Fruit fly (Drosophila melanogaster): ENCODE measurements around the gene Elys.
A peak's percentile ranks its signal among the peaks of the same experiment; 100 is the strongest.

Elys gene

DNA sequence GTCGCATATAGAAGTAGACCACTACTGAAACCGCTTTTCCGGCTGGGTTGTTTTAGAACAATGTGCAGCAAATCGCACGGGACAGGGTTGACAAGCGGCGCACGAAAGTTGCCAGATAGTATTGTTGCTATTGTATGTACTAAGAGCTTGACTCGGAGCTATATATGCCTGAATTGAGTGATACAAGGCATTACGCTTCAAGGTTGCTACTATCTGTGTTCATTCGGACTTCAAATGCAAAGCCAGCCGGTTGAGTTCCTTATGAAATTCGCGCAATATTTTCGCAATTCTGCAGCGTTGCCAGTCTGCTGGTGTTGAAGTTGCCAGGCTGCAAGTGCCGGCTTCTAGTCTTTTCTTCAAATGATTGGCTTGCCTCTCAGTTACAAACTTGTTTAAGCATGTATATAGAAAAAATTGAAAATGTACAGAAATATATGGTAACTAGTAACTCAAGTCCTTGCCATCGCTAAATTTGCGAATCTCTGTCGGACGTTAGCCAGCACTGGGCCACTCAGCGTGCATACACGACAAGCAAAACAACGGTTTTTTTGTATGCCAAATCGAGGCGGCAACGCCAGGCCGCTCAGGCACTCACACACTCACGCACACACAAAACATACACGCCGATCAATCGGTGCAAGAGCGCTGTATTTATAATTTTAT is at the start of gene Elys, which contains the start of gene Ranbp21 (continued):
- peak; percentile 45 for TF ChIP-seq az2 (GFP tag; optimal IDR thresholded peaks at IDR 0.05)
- TF ChIP-seq CG8924 (tag; optimal IDR thresholded peaks at IDR 0.05), result peak; percentile 21
- TF ChIP-seq CG12391 (tag; optimal IDR thresholded peaks at IDR 0.05), result peak; percentile 50
- no peak; the same call in 2 of the 3 replicates for TF ChIP-seq CG34224 (GFP tag; IDR thresholded peaks at IDR 0.05; ENCODE audit: partially characterized antibody)
- TF ChIP-seq slou (GFP tag; optimal IDR thresholded peaks at IDR 0.05), result no peak
- TF ChIP-seq CG17361 (GFP tag; IDR thresholded peaks at IDR 0.05), result no peak; the same call in 2 of the 3 replicates
- TF ChIP-seq CG3726 (GFP tag; IDR thresholded peaks at IDR 0.05), result no peak
- peak; percentile 72 for TF ChIP-seq hkb (optimal IDR thresholded peaks at IDR 0.05)
- TF ChIP-seq hkb (GFP tag; IDR thresholded peaks at IDR 0.05), result peak; percentile 53; the same call in 1 of the 2 replicates
- TF ChIP-seq disco-r (GFP tag; optimal IDR thresholded peaks at IDR 0.05), result peak; percentile 12
- TF ChIP-seq Taf1 (GFP tag; IDR thresholded peaks at IDR 0.05), result no peak
- TF ChIP-seq grn (GFP tag; optimal IDR thresholded peaks at IDR 0.05), result no peak
- peak; percentile 37; the same call in 1 of the 3 replicates for TF ChIP-seq CG11560 (tag; IDR thresholded peaks at IDR 0.05)
- TF ChIP-seq Side (GFP tag; optimal IDR thresholded peaks at IDR 0.05), result peak; percentile 43
- peak; percentile 65 for TF ChIP-seq fu2 (GFP tag; optimal IDR thresholded peaks at IDR 0.05)
- peak; percentile 43 for TF ChIP-seq maf-S (GFP tag; optimal IDR thresholded peaks at IDR 0.05)
- TF ChIP-seq Dref (GFP tag; IDR thresholded peaks at IDR 0.05), result peak; percentile 33
- TF ChIP-seq Med (GFP tag), result peak; percentile 91
- TF ChIP-seq gsb-n (tag; optimal IDR thresholded peaks at IDR 0.05), result no peak
- TF ChIP-seq CG16815 (GFP tag; optimal IDR thresholded peaks at IDR 0.05), result no peak
- no peak for TF ChIP-seq sim (GFP tag; IDR thresholded peaks at IDR 0.05)
- TF ChIP-seq CG14667 (GFP tag; IDR thresholded peaks at IDR 0.05), result peak; percentile 37; the same call in 1 of the 2 replicates
- no peak for TF ChIP-seq trh (GFP tag; optimal IDR thresholded peaks at IDR 0.05)
- TF ChIP-seq Bteb2 (GFP tag; optimal IDR thresholded peaks at IDR 0.05), result peak; percentile 30
- TF ChIP-seq Aef1 (GFP tag; IDR thresholded peaks at IDR 0.05), result peak; percentile 55
- TF ChIP-seq CG17359 (tag; optimal IDR thresholded peaks at IDR 0.05), result no peak
- TF ChIP-seq B-H1 (GFP tag; IDR thresholded peaks at IDR 0.05), result no peak
- TF ChIP-seq pzg (GFP tag; optimal IDR thresholded peaks at IDR 0.05), result peak; percentile 55
- TF ChIP-seq CG1792 (GFP tag; optimal IDR thresholded peaks at IDR 0.05), result peak; percentile 55
- no peak for TF ChIP-seq CG10565 (GFP tag; optimal IDR thresholded peaks at IDR 0.05)
- TF ChIP-seq CrebB (tag; optimal IDR thresholded peaks at IDR 0.05), result no peak
- peak; percentile 52 for TF ChIP-seq H2.0 (GFP tag; IDR thresholded peaks at IDR 0.05)
- peak; percentile 66 for TF ChIP-seq CG9932 (GFP tag; IDR thresholded peaks at IDR 0.05)
- peak; percentile 76 for TF ChIP-seq HLH54F (GFP tag; optimal IDR thresholded peaks at IDR 0.05)
- TF ChIP-seq D19B (GFP tag; optimal IDR thresholded peaks at IDR 0.05), result no peak
- TF ChIP-seq CG8089 (GFP tag; optimal IDR thresholded peaks at IDR 0.05), result peak; percentile 38
- TF ChIP-seq CG12104 (GFP tag; optimal IDR thresholded peaks at IDR 0.05), result peak; percentile 11
- no peak for TF ChIP-seq fd102C (GFP tag; optimal IDR thresholded peaks at IDR 0.05)
- TF ChIP-seq sens (GFP tag), result peak; percentile 94
- TF ChIP-seq CG6683 (GFP tag; optimal IDR thresholded peaks at IDR 0.05), result no peak
- no peak for TF ChIP-seq oc (tag; optimal IDR thresholded peaks at IDR 0.05)
- TF ChIP-seq CG2116 (GFP tag; optimal IDR thresholded peaks at IDR 0.05), result peak; percentile 40
- TF ChIP-seq dmrt11E (tag; optimal IDR thresholded peaks at IDR 0.05), result peak; percentile 45
- peak; percentile 76 for TF ChIP-seq CG15479 (GFP tag; optimal IDR thresholded peaks at IDR 0.05)
- no peak for TF ChIP-seq CG10654 (GFP tag; optimal IDR thresholded peaks at IDR 0.05)
- TF ChIP-seq CG14014 (GFP tag; IDR thresholded peaks at IDR 0.05), result 0 out of 2 replicates have a peak, but pooled peaks have one; percentile 29
- TF ChIP-seq sob (GFP tag; IDR thresholded peaks at IDR 0.05), result peak; percentile 41; the same call in 1 of the 2 replicates
- no peak for TF ChIP-seq dmrt99B (tag; optimal IDR thresholded peaks at IDR 0.05)
- no peak for TF ChIP-seq CG17385 (GFP tag; optimal IDR thresholded peaks at IDR 0.05)
- no peak for TF ChIP-seq repo (GFP tag; optimal IDR thresholded peaks at IDR 0.05)
- no peak for TF ChIP-seq CG11504 (tag; optimal IDR thresholded peaks at IDR 0.05)

Data from whole organism, embryonic.